Worm (Caenorhabditis elegans) whole organism, early embryonic: ENCODE measurements around the gene C23H3.9.

Experiments
- F13C5.2 ChIP-seq: sonication (generic microtip); optimal IDR thresholded peaks from 2 replicates; lab custom pipeline; 2017; ENCODE audit warnings: mild to moderate bottlenecking, missing genetic modification characterization, inconsistent platforms, missing compliant biosample characterization
- aly-1 ChIP-seq: sonication (generic microtip); optimal IDR thresholded peaks from 2 replicates; lab custom pipeline; 2016; ENCODE audit warnings: missing genetic modification characterization, missing compliant biosample characterization
- ama-1 ChIP-seq: fragments of 150-350 bp; optimal IDR thresholded peaks from 2 replicates; lab custom pipeline; 2014
- ceh-13 ChIP-seq: fragments of 200-800 bp; sonication (Bioruptor generic); optimal IDR thresholded peaks from 2 replicates; lab custom pipeline; 2018; ENCODE audit warnings: mild to moderate bottlenecking, missing genetic modification characterization, missing compliant biosample characterization
- ceh-36 ChIP-seq: sonication (generic microtip); optimal IDR thresholded peaks from 2 replicates; lab custom pipeline; 2016; ENCODE audit warnings: missing genetic modification characterization, inconsistent platforms, missing compliant biosample characterization
- flt-1 ChIP-seq: fragments of 200-800 bp; sonication (Bioruptor generic); IDR thresholded peaks from 2 replicates; pipeline ENCODE4 v1.3.6; 2022; ENCODE audit warnings: missing genetic modification characterization, missing compliant biosample characterization
- hmbx-1 ChIP-seq: sonication (generic microtip); optimal IDR thresholded peaks from 2 replicates; lab custom pipeline; 2016; ENCODE audit warnings: mild to moderate bottlenecking, missing genetic modification characterization, missing compliant biosample characterization
- hmg-4 ChIP-seq: fragments of 200-800 bp; sonication (Bioruptor generic); optimal IDR thresholded peaks from 2 replicates; lab custom pipeline; 2018; ENCODE audit warnings: mild to moderate bottlenecking, missing genetic modification characterization, missing compliant biosample characterization
- hnd-1 ChIP-seq: sonication (generic microtip); optimal IDR thresholded peaks from 2 replicates; lab custom pipeline; 2016; ENCODE audit warnings: missing genetic modification characterization, missing compliant biosample characterization
- pes-1 ChIP-seq: fragments of 200-800 bp; sonication (Bioruptor generic); IDR thresholded peaks from 2 replicates; pipeline ENCODE4 v1.3.6; 2022; ENCODE audit warnings: missing genetic modification reagents, missing genetic modification characterization, missing compliant biosample characterization
- scrt-1 ChIP-seq: fragments of 200-800 bp; sonication (Bioruptor generic); IDR thresholded peaks from 2 replicates; pipeline ENCODE4 v1.3.6; 2022; ENCODE audit warnings: missing genetic modification characterization, missing compliant biosample characterization
- sea-1 ChIP-seq: fragments of 200-800 bp; sonication (Bioruptor generic); conservative IDR thresholded peaks from 2 replicates; pipeline ENCODE4 v1.3.6; 2022; ENCODE audit warnings: missing genetic modification characterization, missing compliant biosample characterization
- tbx-11 ChIP-seq: fragments of 200-800 bp; sonication (Bioruptor generic); IDR thresholded peaks from 2 replicates; pipeline ENCODE4 v1.3.6; 2022; ENCODE audit warnings: missing genetic modification characterization, missing compliant biosample characterization
- tbx-37 ChIP-seq: fragments of 200-800 bp; sonication (Bioruptor generic); conservative IDR thresholded peaks from 2 replicates; pipeline ENCODE4 v1.3.6; 2022; ENCODE audit warnings: missing genetic modification reagents, missing genetic modification characterization, missing compliant biosample characterization

- TF ChIP-seq ama-1 (lab: Kevin White, UChicago) (no peak), tbx-37 (no peak), hmbx-1 (no peak), sea-1 (GFP tag; lab: Robert Waterston, UW) (no peak), ceh-13 (GFP tag; lab: Kevin White, UChicago) (no peak), aly-1 (tag; lab: Kevin White, UChicago) (no peak), hnd-1 (no peak), hmg-4 (GFP tag; lab: Kevin White, UChicago) (no peak), flt-1 (GFP tag; lab: Robert Waterston, UW) (no peak), ceh-36 (no peak), pes-1 (GFP tag; lab: Robert Waterston, UW) (no peak), F13C5.2 (tag; lab: Kevin White, UChicago) (no peak), scrt-1 (GFP tag; lab: Robert Waterston, UW) (no peak), tbx-11 (no peak)
Observed at ce11 chrII:105327-105882, 26.3 kb upstream of the C23H3.9 start.
